Fruit fly (Drosophila melanogaster) whole organism, embryonic: ENCODE measurements around the gene CG5810.

ENCODE experiments used
- Atf-2 ChIP-seq: fragments of 200-800 bp; sonication (Bioruptor generic); optimal IDR thresholded peaks from 2 replicates; lab custom pipeline; 2016; ENCODE audit warnings: missing biosample characterization, missing genetic modification characterization
- CG11398 ChIP-seq: fragments of 200-800 bp; sonication (Bioruptor generic); optimal IDR thresholded peaks from 2 replicates; lab custom pipeline; 2016; ENCODE audit warnings: missing biosample characterization, missing genetic modification characterization
- CG1233 ChIP-seq: fragments of 200-800 bp; sonication (Bioruptor generic); optimal IDR thresholded peaks from 4 replicates; lab custom pipeline; 2018; ENCODE audit warnings: missing biosample characterization, mild to moderate bottlenecking, missing genetic modification characterization
- CG12659 ChIP-seq: fragments of 200-800 bp; sonication (Bioruptor generic); optimal IDR thresholded peaks from 3 replicates; lab custom pipeline; 2017; ENCODE audit warnings: mild to moderate bottlenecking, missing biosample characterization, missing genetic modification reagents, missing genetic modification characterization
- CG14667 ChIP-seq: fragments of 200-800 bp; sonication (Bioruptor generic); IDR thresholded peaks from 2 replicates; pipeline ENCODE4 v1.3.6; 2022; ENCODE audit warnings: missing biosample characterization, missing genetic modification characterization
- CG14965 ChIP-seq: fragments of 200-800 bp; sonication (Bioruptor generic); optimal IDR thresholded peaks from 2 replicates; lab custom pipeline; 2016; ENCODE audit warnings: missing biosample characterization, missing genetic modification characterization, borderline replicate concordance
- CG16863 ChIP-seq: fragments of 200-800 bp; sonication (Bioruptor generic); optimal IDR thresholded peaks from 3 replicates; lab custom pipeline; 2016; ENCODE audit warnings: missing biosample characterization, missing genetic modification characterization
- CG17328 ChIP-seq: fragments of 200-800 bp; sonication (Bioruptor generic); IDR thresholded peaks from 2 replicates; pipeline ENCODE4 v1.3.6; 2022; ENCODE audit warnings: missing biosample characterization, missing genetic modification characterization
- CG17802 ChIP-seq: fragments of 200-800 bp; sonication (Bioruptor generic); optimal IDR thresholded peaks from 2 replicates; lab custom pipeline; 2018; ENCODE audit warnings: missing biosample characterization, mild to moderate bottlenecking, missing genetic modification characterization, moderate library complexity
- CG17912 ChIP-seq: fragments of 200-800 bp; sonication (Bioruptor generic); optimal IDR thresholded peaks from 2 replicates; lab custom pipeline; 2018; ENCODE audit warnings: missing biosample characterization, mild to moderate bottlenecking, missing genetic modification characterization
- CG18764 ChIP-seq: fragments of 200-800 bp; sonication (Bioruptor generic); optimal IDR thresholded peaks from 3 replicates; lab custom pipeline; 2016; ENCODE audit warnings: missing biosample characterization, missing genetic modification characterization
- CG30403 ChIP-seq: fragments of 200-800 bp; sonication (Bioruptor generic); optimal IDR thresholded peaks from 3 replicates; lab custom pipeline; 2016; ENCODE audit warnings: missing biosample characterization, missing genetic modification characterization
- CG3163 ChIP-seq: fragments of 200-800 bp; sonication (Bioruptor generic); optimal IDR thresholded peaks from 3 replicates; lab custom pipeline; 2016; ENCODE audit warnings: missing biosample characterization, missing genetic modification characterization
- CG6765 ChIP-seq: fragments of 200-800 bp; sonication (Bioruptor generic); optimal IDR thresholded peaks from 3 replicates; lab custom pipeline; 2017; ENCODE audit warnings: missing biosample characterization, mild to moderate bottlenecking, missing genetic modification characterization
- CG7372 ChIP-seq: fragments of 200-800 bp; sonication (Bioruptor generic); IDR thresholded peaks from 2 replicates; pipeline ENCODE4 v1.3.6; 2022; ENCODE audit warnings: missing biosample characterization, missing genetic modification characterization
- CG7786 ChIP-seq: fragments of 200-800 bp; sonication (Bioruptor generic); optimal IDR thresholded peaks from 2 replicates; lab custom pipeline; 2016; ENCODE audit warnings: missing biosample characterization, missing genetic modification characterization
- CG8281 ChIP-seq: fragments of 200-800 bp; sonication (Bioruptor generic); optimal IDR thresholded peaks from 2 replicates; lab custom pipeline; 2018; ENCODE audit warnings: missing biosample characterization, mild to moderate bottlenecking, missing genetic modification characterization, moderate library complexity
- CG8290 ChIP-seq, 3 experiments: fragments of 200-800 bp; sonication (Bioruptor generic); optimal IDR thresholded peaks; 2 replicates each; lab custom pipeline; 2016 to 2019; ENCODE audit warnings: missing biosample characterization in 3 of 3, missing genetic modification characterization in 3 of 3, mild to moderate bottlenecking in 2 of 3, moderate library complexity in 1 of 3
- CG8359 ChIP-seq: fragments of 200-800 bp; sonication (Bioruptor generic); optimal IDR thresholded peaks from 2 replicates; lab custom pipeline; 2017; ENCODE audit warnings: missing biosample characterization, mild to moderate bottlenecking, missing genetic modification characterization, borderline replicate concordance
- E2f1 ChIP-seq: fragments of 200-800 bp; sonication (Bioruptor generic); IDR thresholded peaks from 2 replicates; pipeline ENCODE4 v1.3.6; 2022; ENCODE audit warnings: missing biosample characterization, missing genetic modification characterization
- H15 ChIP-seq: fragments of 200-800 bp; sonication (Bioruptor generic); IDR thresholded peaks from 3 replicates; pipeline ENCODE4 v1.3.6; 2022; ENCODE audit warnings: missing biosample characterization, missing genetic modification characterization
- Hsf ChIP-seq: fragments of 200-800 bp; sonication (Bioruptor generic); optimal IDR thresholded peaks from 3 replicates; lab custom pipeline; 2016; ENCODE audit warnings: missing biosample characterization, missing genetic modification characterization
- NC2β ChIP-seq: fragments of 200-800 bp; sonication (Bioruptor generic); optimal IDR thresholded peaks from 2 replicates; lab custom pipeline; 2016; ENCODE audit warnings: missing biosample characterization, missing genetic modification characterization
- Nf-YA ChIP-seq: fragments of 200-800 bp; sonication (Bioruptor generic); IDR thresholded peaks from 2 replicates; pipeline ENCODE4 v1.3.6; 2022; ENCODE audit warnings: missing biosample characterization, missing genetic modification characterization
- Rfx ChIP-seq: fragments of 200-800 bp; sonication (Bioruptor generic); IDR thresholded peaks from 2 replicates; pipeline ENCODE4 v1.3.6; 2022; ENCODE audit warnings: missing biosample characterization, missing genetic modification characterization
- Scr ChIP-seq: fragments of 200-800 bp; sonication (Bioruptor generic); IDR thresholded peaks from 2 replicates; pipeline ENCODE4 v1.3.6; 2022; ENCODE audit warnings: missing biosample characterization, missing genetic modification characterization; ENCODE audit not compliant: partially characterized antibody
- Trl ChIP-seq, 3 experiments: fragments of >200 bp in 2 of 3; fragments of 200-800 bp in 1 of 3; sonication (Bioruptor generic) in 1 of 3; optimal IDR thresholded peaks; 2 replicates in 1 of 3; 3 replicates in 2 of 3; lab custom pipeline; 2016 to 2017; ENCODE audit warnings: missing biosample characterization in 1 of 3, missing genetic modification characterization in 1 of 3
- Usf ChIP-seq: fragments of 200-800 bp; sonication (Bioruptor generic); optimal IDR thresholded peaks from 2 replicates; lab custom pipeline; 2017; ENCODE audit warnings: missing genotype, missing biosample characterization, missing genetic modification characterization
- az2 ChIP-seq: fragments of 200-800 bp; sonication (Bioruptor generic); optimal IDR thresholded peaks from 3 replicates; lab custom pipeline; 2016; ENCODE audit warnings: missing biosample characterization, missing genetic modification characterization
- cas ChIP-seq: fragments of 200-800 bp; sonication (Bioruptor generic); IDR thresholded peaks from 2 replicates; pipeline ENCODE4 v1.3.6; 2022; ENCODE audit warnings: missing biosample characterization, missing genetic modification characterization
- caup ChIP-seq: fragments of 200-800 bp; sonication (Bioruptor generic); optimal IDR thresholded peaks from 3 replicates; lab custom pipeline; 2017; ENCODE audit warnings: missing biosample characterization, mild to moderate bottlenecking, missing genetic modification characterization, moderate library complexity; ENCODE audit not compliant: severe bottlenecking
- corto ChIP-seq: fragments of 200-800 bp; sonication (Bioruptor generic); optimal IDR thresholded peaks from 2 replicates; lab custom pipeline; 2016; ENCODE audit warnings: missing biosample characterization, mild to moderate bottlenecking, missing genetic modification characterization, moderate library complexity
- crol ChIP-seq: fragments of 200-800 bp; sonication (Bioruptor generic); IDR thresholded peaks from 2 replicates; pipeline ENCODE4 v1.3.6; 2022; ENCODE audit warnings: missing biosample characterization, missing genetic modification characterization
- ewg ChIP-seq: fragments of 200-800 bp; sonication (Bioruptor generic); optimal IDR thresholded peaks from 3 replicates; lab custom pipeline; 2017; ENCODE audit warnings: mild to moderate bottlenecking, missing biosample characterization, missing genetic modification reagents, missing genetic modification characterization
- ftz-f1 ChIP-seq: fragments of 200-800 bp; sonication (Bioruptor generic); optimal IDR thresholded peaks from 2 replicates; lab custom pipeline; 2016; ENCODE audit warnings: missing biosample characterization, missing genetic modification characterization
- hbn ChIP-seq: fragments of 200-800 bp; sonication (Bioruptor generic); IDR thresholded peaks from 2 replicates; pipeline ENCODE4 v1.3.6; 2022; ENCODE audit warnings: missing biosample characterization, missing genetic modification characterization; ENCODE audit not compliant: partially characterized antibody
- lbe ChIP-seq: fragments of 200-800 bp; sonication (Bioruptor generic); optimal IDR thresholded peaks from 2 replicates; lab custom pipeline; 2016; ENCODE audit warnings: missing biosample characterization, mild to moderate bottlenecking, missing genetic modification characterization
- nau ChIP-seq: fragments of 200-800 bp; sonication (Bioruptor generic); optimal IDR thresholded peaks from 3 replicates; lab custom pipeline; 2017; ENCODE audit warnings: missing biosample characterization, mild to moderate bottlenecking, missing genetic modification characterization, missing genetic modification reagents
- nmo ChIP-seq: fragments of 200-800 bp; sonication (Bioruptor generic); optimal IDR thresholded peaks from 2 replicates; lab custom pipeline; 2018; ENCODE audit warnings: missing biosample characterization, mild to moderate bottlenecking, missing genetic modification characterization, moderate library complexity
- nom ChIP-seq: fragments of 200-800 bp; sonication (Bioruptor generic); optimal IDR thresholded peaks from 2 replicates; lab custom pipeline; 2017; ENCODE audit warnings: missing biosample characterization, missing genetic modification characterization, mild to moderate bottlenecking, moderate library complexity, missing genetic modification reagents
- odd ChIP-seq: fragments of 200-800 bp; sonication (Bioruptor generic); optimal IDR thresholded peaks from 2 replicates; lab custom pipeline; 2017; ENCODE audit warnings: missing biosample characterization, mild to moderate bottlenecking, missing genetic modification characterization
- ro ChIP-seq: fragments of 200-800 bp; sonication (Bioruptor generic); IDR thresholded peaks from 2 replicates; pipeline ENCODE4 v1.3.6; 2022; ENCODE audit warnings: missing biosample characterization, missing genetic modification characterization
- slou ChIP-seq: fragments of 200-800 bp; sonication (Bioruptor generic); optimal IDR thresholded peaks from 3 replicates; lab custom pipeline; 2016; ENCODE audit warnings: missing biosample characterization, missing genetic modification characterization
- sna ChIP-seq: fragments of 200-800 bp; sonication (Bioruptor generic); IDR thresholded peaks from 2 replicates; pipeline ENCODE4 v1.3.6; 2022; ENCODE audit warnings: missing biosample characterization, missing genetic modification characterization; ENCODE audit not compliant: partially characterized antibody
- tx ChIP-seq: fragments of 200-800 bp; sonication (Bioruptor generic); optimal IDR thresholded peaks from 2 replicates; lab custom pipeline; 2016; ENCODE audit warnings: missing biosample characterization, missing genetic modification characterization
- yki ChIP-seq: fragments of >200 bp; optimal IDR thresholded peaks from 3 replicates; lab custom pipeline; 2018
- zfh1 ChIP-seq: fragments of 200-800 bp; sonication (Bioruptor generic); IDR thresholded peaks from 3 replicates; pipeline ENCODE4 v1.3.6; 2022; ENCODE audit warnings: missing biosample characterization, missing genetic modification characterization
- zfh2 ChIP-seq: fragments of 200-800 bp; sonication (Bioruptor generic); optimal IDR thresholded peaks from 2 replicates; lab custom pipeline; 2016; ENCODE audit warnings: missing biosample characterization, missing genetic modification characterization

CG5810 gene

DNA sequence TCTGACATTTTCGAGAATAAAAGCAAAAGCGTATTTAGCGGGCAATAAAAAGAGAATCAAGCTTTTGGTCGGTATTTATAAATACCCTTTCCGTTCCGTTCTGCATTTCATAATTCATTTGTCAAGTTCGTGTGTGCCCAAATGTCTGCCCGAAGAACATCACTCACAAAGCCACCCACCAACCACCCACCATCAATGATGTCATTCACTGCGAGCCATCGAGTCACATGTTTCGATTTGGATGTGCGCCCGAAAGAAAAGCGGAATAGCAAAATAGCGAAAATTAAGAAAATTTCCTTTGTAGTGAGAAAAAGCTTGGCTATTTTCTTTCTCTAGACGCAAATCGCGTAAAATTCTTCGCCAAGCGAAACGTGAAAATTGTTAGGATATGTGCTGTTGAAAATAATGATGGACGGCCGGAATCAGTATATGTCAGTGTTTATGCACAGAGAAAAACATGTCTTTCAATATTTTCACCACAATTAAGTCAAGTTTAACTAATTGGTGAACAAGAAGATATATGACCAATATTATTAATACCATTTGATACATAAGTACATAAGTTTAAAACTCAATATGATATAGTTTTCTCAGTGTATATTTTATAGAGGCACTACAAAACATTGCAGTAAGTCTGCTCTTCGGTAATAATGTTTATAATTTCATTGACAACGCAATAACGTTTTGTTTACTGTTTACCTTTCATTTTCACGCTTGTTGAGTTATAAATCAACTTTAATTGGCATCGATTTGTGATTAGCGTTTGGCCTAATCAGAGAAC, 12.3 kb upstream of the CG5810 start (continued):
- TF ChIP-seq caup (GFP tag; lab: Kevin White, UChicago) (peak; percentile 55), CG14965 (GFP tag; lab: Kevin White, UChicago) (no peak), ewg (no peak), CG17328 (GFP tag; lab: Robert Waterston, UW) (peak; percentile 66), ftz-f1 (no peak), CG17802 (tag; lab: Kevin White, UChicago) (no peak), H15 (GFP tag; lab: Robert Waterston, UW) (0 out of 3 replicates have a peak, but pooled peaks have one; percentile 34), odd (GFP tag; lab: Kevin White, UChicago) (no peak)

- no peak for TF ChIP-seq Rfx (GFP tag; lab: Robert Waterston, UW)
- TF ChIP-seq slou (GFP tag; lab: Kevin White, UChicago): no peak
- TF ChIP-seq CG7372 (GFP tag; lab: Robert Waterston, UW): no peak
- TF ChIP-seq hbn (GFP tag; lab: Robert Waterston, UW): no peak
- no peak for TF ChIP-seq CG8359 (GFP tag; lab: Kevin White, UChicago)
- no peak for TF ChIP-seq Atf-2
- TF ChIP-seq CG6765: no peak
- no peak for TF ChIP-seq CG18764 (GFP tag; lab: Kevin White, UChicago)
- no peak for TF ChIP-seq nau
- no peak for TF ChIP-seq Nf-YA
- no peak for TF ChIP-seq CG14667 (GFP tag; lab: Robert Waterston, UW)
- no peak for TF ChIP-seq ro
- TF ChIP-seq corto (GFP tag; lab: Kevin White, UChicago): peak; percentile 76
- no peak for TF ChIP-seq crol (GFP tag; lab: Robert Waterston, UW)
- no peak for TF ChIP-seq CG8290 (GFP tag; optimal IDR thresholded peaks at IDR 0.05; lab: Kevin White, UChicago)
- TF ChIP-seq CG8290 (tag; optimal IDR thresholded peaks at IDR 0.05; lab: Kevin White, UChicago): no peak
- no peak for TF ChIP-seq Scr (GFP tag; lab: Robert Waterston, UW)
- TF ChIP-seq zfh1 (GFP tag; lab: Robert Waterston, UW): no peak
- no peak for TF ChIP-seq CG17912 (GFP tag; lab: Kevin White, UChicago)
- peak; percentile 23; the same call in 1 of the 2 replicates for TF ChIP-seq sna
- TF ChIP-seq CG7786 (GFP tag; lab: Kevin White, UChicago): no peak
- peak; percentile 85 for TF ChIP-seq CG3163
- no peak for TF ChIP-seq cas (GFP tag; lab: Robert Waterston, UW)
- TF ChIP-seq az2 (GFP tag; lab: Kevin White, UChicago): no peak
- no peak for TF ChIP-seq CG11398
- TF ChIP-seq CG30403 (GFP tag; lab: Kevin White, UChicago): no peak
- peak; percentile 98 for TF ChIP-seq nom (GFP tag; lab: Kevin White, UChicago)
- peak; percentile 51 for TF ChIP-seq yki (lab: Kevin White, UChicago)
- TF ChIP-seq E2f1: no peak
- TF ChIP-seq Usf: no peak
- no peak for TF ChIP-seq zfh2 (GFP tag; lab: Kevin White, UChicago)
- no peak for TF ChIP-seq Hsf (GFP tag; lab: Kevin White, UChicago)
- TF ChIP-seq CG16863 (GFP tag; lab: Kevin White, UChicago): no peak
- no peak for TF ChIP-seq tx (GFP tag; lab: Kevin White, UChicago)
- TF ChIP-seq CG12659 (GFP tag; lab: Kevin White, UChicago): no peak
- no peak for TF ChIP-seq NC2β (GFP tag; lab: Kevin White, UChicago)
- peak; percentile 73 to 79 for TF ChIP-seq Trl (optimal IDR thresholded peaks at IDR 0.05; lab: Kevin White, UChicago)
- no peak for TF ChIP-seq Trl (GFP tag; optimal IDR thresholded peaks at IDR 0.05; lab: Kevin White, UChicago)
- TF ChIP-seq CG8281 (tag; lab: Kevin White, UChicago): no peak
- TF ChIP-seq nmo (GFP tag; lab: Kevin White, UChicago): no peak
- TF ChIP-seq lbe (GFP tag; lab: Kevin White, UChicago): peak; percentile 72
- no peak for TF ChIP-seq CG1233 (GFP tag; lab: Kevin White, UChicago)
Observed at dm6 chr3R:21152856-21153278, 10.7 kb upstream of the CG5810 start.
